Fruit fly (Drosophila melanogaster) whole organism, embryonic: ENCODE measurements around the gene CG11695.

Experiments
- Asciz ChIP-seq: fragments of 200-800 bp; sonication (Bioruptor generic); optimal IDR thresholded peaks from 2 replicates; lab custom pipeline; 2017; ENCODE audit warnings: missing biosample characterization, mild to moderate bottlenecking, missing genetic modification characterization, missing genetic modification reagents
- B-H2 ChIP-seq: fragments of 200-800 bp; sonication (Bioruptor generic); optimal IDR thresholded peaks from 2 replicates; lab custom pipeline; 2018; ENCODE audit warnings: missing biosample characterization, mild to moderate bottlenecking, missing genetic modification characterization
- Bgb ChIP-seq: fragments of 200-800 bp; sonication (Bioruptor generic); IDR thresholded peaks from 2 replicates; pipeline ENCODE4 v1.3.6; 2022; ENCODE audit warnings: missing biosample characterization, missing genetic modification characterization; ENCODE audit not compliant: partially characterized antibody
- BtbVII ChIP-seq: fragments of 200-800 bp; sonication (Bioruptor generic); optimal IDR thresholded peaks from 3 replicates; lab custom pipeline; 2017; ENCODE audit warnings: missing biosample characterization, mild to moderate bottlenecking, missing genetic modification characterization
- CG10274 ChIP-seq: fragments of 200-800 bp; sonication (Bioruptor generic); optimal IDR thresholded peaks from 3 replicates; lab custom pipeline; 2017; ENCODE audit warnings: missing biosample characterization, mild to moderate bottlenecking, missing genetic modification characterization
- CG10366 ChIP-seq: fragments of 200-800 bp; sonication (Bioruptor generic); IDR thresholded peaks from 2 replicates; pipeline ENCODE4 v1.3.6; 2022; ENCODE audit warnings: missing biosample characterization, missing genetic modification characterization
- CG10462 ChIP-seq: fragments of 200-800 bp; sonication (Bioruptor generic); optimal IDR thresholded peaks from 2 replicates; lab custom pipeline; 2016; ENCODE audit warnings: missing biosample characterization, missing genetic modification characterization
- CG10543 ChIP-seq: fragments of 200-800 bp; sonication (Bioruptor generic); optimal IDR thresholded peaks from 3 replicates; lab custom pipeline; 2017; ENCODE audit warnings: missing biosample characterization, mild to moderate bottlenecking, missing genetic modification characterization, moderate library complexity
- CG13775 ChIP-seq: fragments of 200-800 bp; sonication (Bioruptor generic); optimal IDR thresholded peaks from 3 replicates; lab custom pipeline; 2017; ENCODE audit warnings: missing biosample characterization, mild to moderate bottlenecking, missing genetic modification characterization
- CG14050 ChIP-seq: fragments of 200-800 bp; sonication (Bioruptor generic); IDR thresholded peaks from 3 replicates; pipeline ENCODE4 v1.3.6; 2022; ENCODE audit warnings: missing biosample characterization, missing genetic modification characterization
- CG15011 ChIP-seq: fragments of 200-800 bp; sonication (Bioruptor generic); optimal IDR thresholded peaks from 3 replicates; lab custom pipeline; 2018; ENCODE audit warnings: missing biosample characterization, mild to moderate bottlenecking, missing genetic modification characterization
- CG15269 ChIP-seq: fragments of 200-800 bp; sonication (Bioruptor generic); optimal IDR thresholded peaks from 2 replicates; lab custom pipeline; 2018; ENCODE audit warnings: missing biosample characterization, mild to moderate bottlenecking, missing genetic modification characterization, moderate library complexity
- CG1529 ChIP-seq: fragments of 200-800 bp; sonication (Bioruptor generic); optimal IDR thresholded peaks from 3 replicates; lab custom pipeline; 2018; ENCODE audit warnings: missing biosample characterization, missing genetic modification characterization
- CG18011 ChIP-seq: fragments of 200-800 bp; sonication (Bioruptor generic); optimal IDR thresholded peaks from 2 replicates; lab custom pipeline; 2017; ENCODE audit warnings: missing biosample characterization, missing genetic modification characterization, mild to moderate bottlenecking, moderate library complexity, missing genotype
- CG43689 ChIP-seq: fragments of 200-800 bp; sonication (Bioruptor generic); IDR thresholded peaks from 2 replicates; pipeline ENCODE4 v1.3.6; 2022; ENCODE audit warnings: missing biosample characterization, missing genetic modification characterization
- CG6683 ChIP-seq: fragments of 200-800 bp; sonication (Bioruptor generic); optimal IDR thresholded peaks from 2 replicates; lab custom pipeline; 2017; ENCODE audit warnings: missing biosample characterization, mild to moderate bottlenecking, missing genetic modification characterization, missing genetic modification reagents
- CG7556 ChIP-seq: fragments of 200-800 bp; sonication (Bioruptor generic); optimal IDR thresholded peaks from 2 replicates; lab custom pipeline; 2017; ENCODE audit warnings: missing biosample characterization, mild to moderate bottlenecking, missing genetic modification characterization
- CG7963 ChIP-seq: fragments of 200-800 bp; sonication (Bioruptor generic); IDR thresholded peaks from 3 replicates; pipeline ENCODE4 v1.3.6; 2022; ENCODE audit warnings: missing biosample characterization, missing genetic modification characterization; ENCODE audit not compliant: partially characterized antibody
- Chrac-16 ChIP-seq: fragments of 200-800 bp; sonication (Bioruptor generic); optimal IDR thresholded peaks from 3 replicates; lab custom pipeline; 2016; ENCODE audit warnings: missing biosample characterization, missing genetic modification characterization
- Dad ChIP-seq: fragments of 200-800 bp; sonication (Bioruptor generic); optimal IDR thresholded peaks from 3 replicates; lab custom pipeline; 2016; ENCODE audit warnings: missing biosample characterization, missing genetic modification characterization
- Eip74EF ChIP-seq, 2 experiments: fragments of 200-800 bp in 1 of 2; fragments of >200 bp in 1 of 2; sonication (Bioruptor generic) in 1 of 2; optimal IDR thresholded peaks; 2 replicates each; lab custom pipeline; 2017 to 2019; ENCODE audit warnings: missing biosample characterization in 2 of 2, missing genetic modification characterization in 2 of 2, mild to moderate bottlenecking in 1 of 2, moderate library complexity in 1 of 2
- H15 ChIP-seq: fragments of 200-800 bp; sonication (Bioruptor generic); IDR thresholded peaks from 3 replicates; pipeline ENCODE4 v1.3.6; 2022; ENCODE audit warnings: missing biosample characterization, missing genetic modification characterization
- HLH3B ChIP-seq: fragments of 200-800 bp; sonication (Bioruptor generic); IDR thresholded peaks from 2 replicates; pipeline ENCODE4 v1.3.6; 2022; ENCODE audit warnings: missing biosample characterization, missing genetic modification characterization
- Hand ChIP-seq: fragments of 200-800 bp; sonication (Bioruptor generic); optimal IDR thresholded peaks from 2 replicates; lab custom pipeline; 2017; ENCODE audit warnings: mild to moderate bottlenecking, missing biosample characterization, missing genetic modification reagents, missing genetic modification characterization
- HmgZ ChIP-seq: fragments of 200-800 bp; sonication (Bioruptor generic); optimal IDR thresholded peaks from 2 replicates; lab custom pipeline; 2018; ENCODE audit warnings: missing biosample characterization, mild to moderate bottlenecking, missing genetic modification characterization
- Kr ChIP-seq: fragments of 200-800 bp; sonication (Bioruptor generic); optimal IDR thresholded peaks from 2 replicates; lab custom pipeline; 2017; ENCODE audit warnings: missing biosample characterization, mild to moderate bottlenecking, missing genetic modification characterization
- Lhr ChIP-seq: fragments of 200-800 bp; sonication (Bioruptor generic); optimal IDR thresholded peaks from 3 replicates; lab custom pipeline; 2017; ENCODE audit warnings: mild to moderate bottlenecking, missing biosample characterization, missing genetic modification reagents, missing genetic modification characterization
- Mrtf ChIP-seq: fragments of 200-800 bp; sonication (Bioruptor generic); IDR thresholded peaks from 3 replicates; pipeline ENCODE4 v1.3.6; 2022; ENCODE audit warnings: missing biosample characterization, missing genetic modification characterization
- Ptx1 ChIP-seq: fragments of 200-800 bp; sonication (Bioruptor generic); IDR thresholded peaks from 2 replicates; pipeline ENCODE4 v1.3.6; 2022; ENCODE audit warnings: missing biosample characterization, missing genetic modification characterization
- Spps ChIP-seq: fragments of 200-800 bp; sonication (Bioruptor generic); optimal IDR thresholded peaks from 2 replicates; lab custom pipeline; 2018; ENCODE audit warnings: missing biosample characterization, mild to moderate bottlenecking, missing genetic modification characterization
- TFAM ChIP-seq: fragments of 200-800 bp; sonication (Bioruptor generic); optimal IDR thresholded peaks from 2 replicates; lab custom pipeline; 2017; ENCODE audit warnings: missing biosample characterization, missing genetic modification characterization, inconsistent platforms
- ase ChIP-seq: fragments of 200-800 bp; sonication (Bioruptor generic); IDR thresholded peaks from 3 replicates; pipeline ENCODE4 v1.3.6; 2022; ENCODE audit warnings: missing biosample characterization, missing genetic modification characterization
- bigmax ChIP-seq: fragments of 200-800 bp; sonication (Bioruptor generic); optimal IDR thresholded peaks from 2 replicates; lab custom pipeline; 2018; ENCODE audit warnings: missing biosample characterization, mild to moderate bottlenecking, missing genetic modification characterization
- cas ChIP-seq: fragments of 200-800 bp; sonication (Bioruptor generic); IDR thresholded peaks from 2 replicates; pipeline ENCODE4 v1.3.6; 2022; ENCODE audit warnings: missing biosample characterization, missing genetic modification characterization
- dati ChIP-seq: fragments of 200-800 bp; sonication (Bioruptor generic); IDR thresholded peaks from 2 replicates; pipeline ENCODE4 v1.3.6; 2022; ENCODE audit warnings: missing biosample characterization, missing genetic modification characterization
- dmrt99B ChIP-seq: fragments of 200-800 bp; sonication (Bioruptor generic); optimal IDR thresholded peaks from 2 replicates; lab custom pipeline; 2018; ENCODE audit warnings: missing biosample characterization, mild to moderate bottlenecking, missing genetic modification characterization, moderate library complexity
- dysf ChIP-seq: fragments of 200-800 bp; sonication (Bioruptor generic); IDR thresholded peaks from 3 replicates; pipeline ENCODE4 v1.3.6; 2022; ENCODE audit warnings: missing biosample characterization, missing genetic modification characterization
- fru ChIP-seq: fragments of >200 bp; optimal IDR thresholded peaks from 2 replicates; lab custom pipeline; 2017
- gfzf ChIP-seq: fragments of 200-800 bp; sonication (Bioruptor generic); optimal IDR thresholded peaks from 2 replicates; lab custom pipeline; 2016; ENCODE audit warnings: missing biosample characterization, mild to moderate bottlenecking, missing genetic modification characterization, moderate library complexity
- ham ChIP-seq: fragments of 200-800 bp; sonication (Bioruptor generic); IDR thresholded peaks from 2 replicates; pipeline ENCODE4 v1.3.6; 2022; ENCODE audit warnings: missing biosample characterization, missing genetic modification characterization
- jigr1 ChIP-seq: fragments of 200-800 bp; sonication (Bioruptor generic); IDR thresholded peaks from 3 replicates; pipeline ENCODE4 v1.3.6; 2022; ENCODE audit warnings: missing biosample characterization, missing genetic modification characterization
- jumu ChIP-seq: fragments of 200-800 bp; sonication (Bioruptor generic); optimal IDR thresholded peaks from 3 replicates; lab custom pipeline; 2016; ENCODE audit warnings: missing biosample characterization, missing genetic modification characterization
- knrl ChIP-seq: fragments of 200-800 bp; sonication (Bioruptor generic); IDR thresholded peaks from 3 replicates; pipeline ENCODE4 v1.3.6; 2022; ENCODE audit warnings: missing biosample characterization, missing genetic modification characterization; ENCODE audit not compliant: partially characterized antibody
- nom ChIP-seq: fragments of 200-800 bp; sonication (Bioruptor generic); optimal IDR thresholded peaks from 2 replicates; lab custom pipeline; 2017; ENCODE audit warnings: missing biosample characterization, missing genetic modification characterization, mild to moderate bottlenecking, moderate library complexity, missing genetic modification reagents
- otp ChIP-seq: fragments of 200-800 bp; sonication (Bioruptor generic); IDR thresholded peaks from 3 replicates; pipeline ENCODE4, ENCODE4 v1.3.6; 2022; ENCODE audit warnings: missing biosample characterization, missing genetic modification characterization
- pan ChIP-seq, 4 experiments: fragments of >200 bp in 3 of 4; fragments of 200-800 bp in 1 of 4; sonication (Bioruptor generic) in 1 of 4; optimal IDR thresholded peaks in 3 of 4; IDR thresholded peaks in 1 of 4; 2 replicates each; pipeline versions ENCODE4 v1.3.6 to Lab custom; 2017 to 2022; ENCODE audit warnings: missing biosample characterization in 2 of 4, missing genetic modification characterization in 2 of 4, mixed read lengths in 1 of 4
- psq ChIP-seq: fragments of 200-800 bp; sonication (Bioruptor generic); optimal IDR thresholded peaks from 2 replicates; lab custom pipeline; 2017; ENCODE audit warnings: missing biosample characterization, missing genetic modification characterization
- unc-4 ChIP-seq: fragments of 200-800 bp; sonication (Bioruptor generic); IDR thresholded peaks from 2 replicates; pipeline ENCODE4 v1.3.6; 2022; ENCODE audit warnings: missing biosample characterization, missing genetic modification characterization; ENCODE audit not compliant: partially characterized antibody
- vvl ChIP-seq: fragments of 200-800 bp; sonication (Bioruptor generic); IDR thresholded peaks from 2 replicates; pipeline ENCODE4 v1.3.6; 2022; ENCODE audit warnings: missing biosample characterization, missing genetic modification characterization
- yki ChIP-seq: fragments of >200 bp; optimal IDR thresholded peaks from 3 replicates; lab custom pipeline; 2018
- z ChIP-seq: fragments of 200-800 bp; sonication (Bioruptor generic); IDR thresholded peaks from 3 replicates; pipeline ENCODE4 v1.3.6; 2022; ENCODE audit warnings: missing biosample characterization, missing genetic modification characterization

The CG11695 gene

DNA sequence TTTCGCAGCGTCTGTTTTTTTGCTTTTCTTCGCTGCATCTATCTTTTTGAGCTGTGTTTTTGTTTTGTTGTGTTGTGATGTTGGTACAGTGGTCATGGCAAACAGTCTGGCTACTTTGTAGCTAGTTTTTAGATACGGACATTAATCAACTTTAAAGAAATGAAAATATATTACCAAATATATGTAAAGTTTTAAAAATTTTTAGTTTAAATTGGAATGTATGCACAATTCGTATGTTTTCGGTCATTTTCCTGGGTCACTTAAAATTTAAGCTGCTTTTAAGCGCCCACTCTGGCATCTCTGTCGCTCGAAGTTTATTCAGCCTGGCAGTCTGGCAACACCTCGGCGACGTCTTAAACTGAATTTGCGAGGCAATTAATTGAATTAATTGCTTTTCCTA, at the start of gene CG11695 (continued):
- no peak for TF ChIP-seq CG10462 (GFP tag; lab: Kevin White, UChicago)
- no peak for TF ChIP-seq CG10274 (GFP tag; lab: Kevin White, UChicago)
- no peak for TF ChIP-seq Mrtf (GFP tag; lab: Robert Waterston, UW)
- peak; percentile 8 for TF ChIP-seq jumu (GFP tag; lab: Kevin White, UChicago)
- no peak for TF ChIP-seq unc-4 (GFP tag; lab: Robert Waterston, UW)
- TF ChIP-seq CG15011 (GFP tag; lab: Kevin White, UChicago): no peak
- no peak for TF ChIP-seq bigmax (GFP tag; lab: Kevin White, UChicago)
- peak; percentile 24 for TF ChIP-seq Lhr (GFP tag; lab: Kevin White, UChicago)
- peak; percentile 69 for TF ChIP-seq CG15269
- TF ChIP-seq Ptx1 (GFP tag; lab: Robert Waterston, UW): peak; percentile 70
- no peak for TF ChIP-seq z (GFP tag; lab: Robert Waterston, UW)
- no peak for TF ChIP-seq CG1529 (GFP tag; lab: Kevin White, UChicago)
- no peak for TF ChIP-seq Spps (tag; lab: Kevin White, UChicago)
- TF ChIP-seq CG13775: peak; percentile 65
- TF ChIP-seq Asciz (GFP tag; lab: Kevin White, UChicago): no peak
- TF ChIP-seq CG18011 (GFP tag; lab: Kevin White, UChicago): peak; percentile 23
- TF ChIP-seq CG6683 (GFP tag; lab: Kevin White, UChicago): peak; percentile 14
- TF ChIP-seq otp (GFP tag; lab: Robert Waterston, UW): no peak
- no peak for TF ChIP-seq Bgb
- no peak for TF ChIP-seq dati
- peak; percentile 60 for TF ChIP-seq Chrac-16
- no peak for TF ChIP-seq Eip74EF (GFP tag; optimal IDR thresholded peaks at IDR 0.05; lab: Kevin White, UChicago)
- TF ChIP-seq pan (optimal IDR thresholded peaks at IDR 0.05; lab: Kevin White, UChicago): no peak
- TF ChIP-seq pan (GFP tag; optimal IDR thresholded peaks at IDR 0.05 in 1 of 2, IDR thresholded peaks at IDR 0.05 in 1 of 2): peak in 1 of 2 experiments; percentile 45
- TF ChIP-seq dmrt99B: peak; percentile 57
- no peak for TF ChIP-seq CG43689
- no peak for TF ChIP-seq CG7963 (GFP tag; lab: Robert Waterston, UW)
- TF ChIP-seq Kr: no peak
- no peak for TF ChIP-seq CG14050 (GFP tag; lab: Robert Waterston, UW)
- peak; percentile 76 for TF ChIP-seq dysf (GFP tag; lab: Robert Waterston, UW)
- TF ChIP-seq H15 (GFP tag; lab: Robert Waterston, UW): peak; percentile 38; the same call in 1 of the 3 replicates
- peak; percentile 33 for TF ChIP-seq gfzf (GFP tag; lab: Kevin White, UChicago)
- TF ChIP-seq Dad (GFP tag; lab: Kevin White, UChicago): peak; percentile 8
- TF ChIP-seq ham (GFP tag; lab: Robert Waterston, UW): no peak
- no peak for TF ChIP-seq Hand (GFP tag; lab: Kevin White, UChicago)
- peak; percentile 37; the same call in 1 of the 2 replicates for TF ChIP-seq HLH3B (GFP tag; lab: Robert Waterston, UW)
- TF ChIP-seq HmgZ: peak; percentile 80
- TF ChIP-seq fru (lab: Kevin White, UChicago): no peak
- peak; percentile 56 for TF ChIP-seq CG10366 (GFP tag; lab: Robert Waterston, UW)
- no peak for TF ChIP-seq knrl
- no peak for TF ChIP-seq jigr1 (GFP tag; lab: Robert Waterston, UW)
- peak; percentile 67 for TF ChIP-seq nom
- TF ChIP-seq CG7556 (GFP tag; lab: Kevin White, UChicago): peak; percentile 45
- TF ChIP-seq cas (GFP tag; lab: Robert Waterston, UW): peak; percentile 46; the same call in 1 of the 2 replicates
- TF ChIP-seq vvl (GFP tag; lab: Robert Waterston, UW): peak; percentile 52; the same call in 1 of the 2 replicates
- peak; percentile 72 for TF ChIP-seq CG10543 (GFP tag; lab: Kevin White, UChicago)
- TF ChIP-seq TFAM: no peak
- no peak for TF ChIP-seq psq
- TF ChIP-seq ase (GFP tag; lab: Robert Waterston, UW): no peak
- peak; percentile 16 for TF ChIP-seq BtbVII (GFP tag; lab: Kevin White, UChicago)
- peak; percentile 79 for TF ChIP-seq B-H2 (GFP tag; lab: Kevin White, UChicago)
- TF ChIP-seq yki (lab: Kevin White, UChicago): no peak
